Fruit fly (Drosophila melanogaster) whole organism, embryonic: Measurements from ENCODE around the gene CG6569.

Experiments
- BEAF-32 ChIP-seq: fragments of 200-800 bp; sonication (Bioruptor generic); optimal IDR thresholded peaks from 3 replicates; lab custom pipeline; 2017; ENCODE audit warnings: missing biosample characterization, missing genetic modification characterization, mild to moderate bottlenecking, moderate library complexity, missing genetic modification reagents
- CG10366 ChIP-seq: fragments of 200-800 bp; sonication (Bioruptor generic); IDR thresholded peaks from 2 replicates; pipeline ENCODE4 v1.3.6; 2022; ENCODE audit warnings: missing biosample characterization, missing genetic modification characterization
- CG10543 ChIP-seq: fragments of 200-800 bp; sonication (Bioruptor generic); optimal IDR thresholded peaks from 3 replicates; lab custom pipeline; 2017; ENCODE audit warnings: missing biosample characterization, mild to moderate bottlenecking, missing genetic modification characterization, moderate library complexity
- CG11085 ChIP-seq: fragments of 200-800 bp; sonication (Bioruptor generic); IDR thresholded peaks from 2 replicates; pipeline ENCODE4 v1.3.6; 2022; ENCODE audit warnings: missing biosample characterization, missing genetic modification characterization
- CG11695 ChIP-seq: fragments of 200-800 bp; sonication (Bioruptor generic); IDR thresholded peaks from 3 replicates; pipeline ENCODE4 v1.3.6; 2022; ENCODE audit warnings: missing biosample characterization, missing genetic modification characterization
- CG12104 ChIP-seq: fragments of 200-800 bp; sonication (Bioruptor generic); optimal IDR thresholded peaks from 3 replicates; lab custom pipeline; 2016; ENCODE audit warnings: missing biosample characterization, missing genetic modification characterization
- CG1233 ChIP-seq: fragments of 200-800 bp; sonication (Bioruptor generic); optimal IDR thresholded peaks from 4 replicates; lab custom pipeline; 2018; ENCODE audit warnings: missing biosample characterization, mild to moderate bottlenecking, missing genetic modification characterization
- CG12659 ChIP-seq: fragments of 200-800 bp; sonication (Bioruptor generic); optimal IDR thresholded peaks from 3 replicates; lab custom pipeline; 2017; ENCODE audit warnings: mild to moderate bottlenecking, missing biosample characterization, missing genetic modification reagents, missing genetic modification characterization
- CG14014 ChIP-seq: fragments of 200-800 bp; sonication (Bioruptor generic); IDR thresholded peaks from 2 replicates; pipeline ENCODE4 v1.3.6; 2022; ENCODE audit warnings: missing biosample characterization, missing genetic modification characterization
- CG14441 ChIP-seq: fragments of 200-800 bp; sonication (Bioruptor generic); IDR thresholded peaks from 2 replicates; pipeline ENCODE4 v1.3.6; 2022; ENCODE audit warnings: missing biosample characterization, missing genetic modification characterization
- CG14667 ChIP-seq: fragments of 200-800 bp; sonication (Bioruptor generic); IDR thresholded peaks from 2 replicates; pipeline ENCODE4 v1.3.6; 2022; ENCODE audit warnings: missing biosample characterization, missing genetic modification characterization
- CG16863 ChIP-seq: fragments of 200-800 bp; sonication (Bioruptor generic); optimal IDR thresholded peaks from 3 replicates; lab custom pipeline; 2016; ENCODE audit warnings: missing biosample characterization, missing genetic modification characterization
- CG17186 ChIP-seq: fragments of 200-800 bp; sonication (Bioruptor generic); optimal IDR thresholded peaks from 3 replicates; lab custom pipeline; 2017; ENCODE audit warnings: missing biosample characterization, missing genetic modification reagents, missing genetic modification characterization
- CG17359 ChIP-seq: fragments of 200-800 bp; sonication (Bioruptor generic); optimal IDR thresholded peaks from 3 replicates; lab custom pipeline; 2018; ENCODE audit warnings: missing biosample characterization, mild to moderate bottlenecking, missing genetic modification characterization, moderate library complexity
- CG17361 ChIP-seq: fragments of 200-800 bp; sonication (Bioruptor generic); IDR thresholded peaks from 3 replicates; pipeline ENCODE4 v1.3.6; 2022; ENCODE audit warnings: missing biosample characterization, missing genetic modification characterization
- CG18262 ChIP-seq: fragments of 200-800 bp; optimal IDR thresholded peaks from 3 replicates; lab custom pipeline; 2019; ENCODE audit warnings: missing biosample characterization, mild to moderate bottlenecking, missing genetic modification characterization, moderate library complexity
- CG2199 ChIP-seq: fragments of 200-800 bp; sonication (Bioruptor generic); IDR thresholded peaks from 3 replicates; pipeline ENCODE4 v1.3.6; 2022; ENCODE audit warnings: missing biosample characterization, missing genetic modification characterization
- CG33557 ChIP-seq: fragments of 200-800 bp; sonication (Bioruptor generic); optimal IDR thresholded peaks from 2 replicates; lab custom pipeline; 2019; ENCODE audit warnings: missing biosample characterization, mild to moderate bottlenecking, missing genetic modification characterization, moderate library complexity
- CG34376 ChIP-seq: fragments of 200-800 bp; sonication (Bioruptor generic); optimal IDR thresholded peaks from 2 replicates; lab custom pipeline; 2018; ENCODE audit warnings: missing biosample characterization, mild to moderate bottlenecking, missing genetic modification characterization
- CG3847 ChIP-seq: fragments of 200-800 bp; sonication (Bioruptor generic); IDR thresholded peaks from 2 replicates; pipeline ENCODE4 v1.3.6; 2022; ENCODE audit warnings: missing biosample characterization, missing genetic modification characterization
- CG4854 ChIP-seq: fragments of 200-800 bp; sonication (Bioruptor generic); optimal IDR thresholded peaks from 2 replicates; lab custom pipeline; 2016; ENCODE audit warnings: missing biosample characterization, missing genetic modification characterization, inconsistent platforms
- CG5953 ChIP-seq: fragments of 200-800 bp; sonication (Bioruptor generic); IDR thresholded peaks from 2 replicates; pipeline ENCODE4 v1.3.6; 2022; ENCODE audit warnings: missing biosample characterization, missing genetic modification characterization
- CG7786 ChIP-seq: fragments of 200-800 bp; sonication (Bioruptor generic); optimal IDR thresholded peaks from 2 replicates; lab custom pipeline; 2016; ENCODE audit warnings: missing biosample characterization, missing genetic modification characterization
- CG7928 ChIP-seq: fragments of 200-800 bp; sonication (Bioruptor generic); optimal IDR thresholded peaks from 2 replicates; lab custom pipeline; 2017; ENCODE audit warnings: missing biosample characterization, mild to moderate bottlenecking, missing genetic modification characterization
- CG8290 ChIP-seq, 3 experiments: fragments of 200-800 bp; sonication (Bioruptor generic); optimal IDR thresholded peaks; 2 replicates each; lab custom pipeline; 2016 to 2019; ENCODE audit warnings: missing biosample characterization in 3 of 3, missing genetic modification characterization in 3 of 3, mild to moderate bottlenecking in 2 of 3, moderate library complexity in 1 of 3
- CHES-1-like ChIP-seq: fragments of 200-800 bp; sonication (Bioruptor generic); optimal IDR thresholded peaks from 2 replicates; lab custom pipeline; 2016; ENCODE audit warnings: missing biosample characterization, missing genetic modification characterization
- Dad ChIP-seq: fragments of 200-800 bp; sonication (Bioruptor generic); optimal IDR thresholded peaks from 3 replicates; lab custom pipeline; 2016; ENCODE audit warnings: missing biosample characterization, missing genetic modification characterization
- Dbx ChIP-seq: fragments of 200-800 bp; sonication (Bioruptor generic); IDR thresholded peaks from 3 replicates; pipeline ENCODE4 v1.3.6; 2022; ENCODE audit warnings: missing biosample characterization, missing genetic modification characterization
- Doc3 ChIP-seq: fragments of 200-800 bp; sonication (Bioruptor generic); IDR thresholded peaks from 3 replicates; pipeline ENCODE4 v1.3.6; 2022; ENCODE audit warnings: missing biosample characterization, missing genetic modification characterization; ENCODE audit not compliant: partially characterized antibody
- E2f2 ChIP-seq: fragments of 200-800 bp; sonication (Bioruptor generic); IDR thresholded peaks from 2 replicates; pipeline ENCODE4 v1.3.6; 2022; ENCODE audit warnings: missing biosample characterization, missing genetic modification characterization
- Ets97D ChIP-seq: fragments of 200-800 bp; sonication (Bioruptor generic); optimal IDR thresholded peaks from 3 replicates; lab custom pipeline; 2016; ENCODE audit warnings: missing biosample characterization, missing genetic modification characterization
- HHEX ChIP-seq: fragments of 200-800 bp; sonication (Bioruptor generic); optimal IDR thresholded peaks from 3 replicates; lab custom pipeline; 2017; ENCODE audit warnings: missing biosample characterization, mild to moderate bottlenecking, missing genetic modification characterization, missing genetic modification reagents
- HLH54F ChIP-seq: fragments of 200-800 bp; sonication (Bioruptor generic); optimal IDR thresholded peaks from 3 replicates; lab custom pipeline; 2016; ENCODE audit warnings: missing biosample characterization, missing genetic modification characterization
- Spps ChIP-seq: fragments of 200-800 bp; sonication (Bioruptor generic); optimal IDR thresholded peaks from 2 replicates; lab custom pipeline; 2018; ENCODE audit warnings: missing biosample characterization, mild to moderate bottlenecking, missing genetic modification characterization
- YL-1 ChIP-seq: fragments of 200-800 bp; sonication (Bioruptor generic); optimal IDR thresholded peaks from 3 replicates; lab custom pipeline; 2017; ENCODE audit warnings: missing biosample characterization, mild to moderate bottlenecking, missing genetic modification characterization
- cad ChIP-seq: fragments of >200 bp; optimal IDR thresholded peaks from 2 replicates; lab custom pipeline; 2017; ENCODE audit warnings: missing biosample characterization, missing genetic modification characterization
- cas ChIP-seq: fragments of 200-800 bp; sonication (Bioruptor generic); IDR thresholded peaks from 2 replicates; pipeline ENCODE4 v1.3.6; 2022; ENCODE audit warnings: missing biosample characterization, missing genetic modification characterization
- cg ChIP-seq: fragments of 200-800 bp; sonication (Bioruptor generic); optimal IDR thresholded peaks from 3 replicates; lab custom pipeline; 2019; ENCODE audit warnings: missing biosample characterization, mild to moderate bottlenecking, missing genetic modification characterization, moderate library complexity
- chn ChIP-seq: fragments of 200-800 bp; sonication (Bioruptor generic); optimal IDR thresholded peaks from 2 replicates; lab custom pipeline; 2016; ENCODE audit warnings: missing biosample characterization, missing genetic modification characterization
- dmrt99B ChIP-seq: fragments of 200-800 bp; sonication (Bioruptor generic); optimal IDR thresholded peaks from 2 replicates; lab custom pipeline; 2018; ENCODE audit warnings: missing biosample characterization, mild to moderate bottlenecking, missing genetic modification characterization, moderate library complexity
- fd3F ChIP-seq: fragments of 200-800 bp; sonication (Bioruptor generic); optimal IDR thresholded peaks from 2 replicates; lab custom pipeline; 2018; ENCODE audit warnings: missing biosample characterization, mild to moderate bottlenecking, missing genetic modification characterization, moderate library complexity
- gcm ChIP-seq: fragments of 200-800 bp; sonication (Bioruptor generic); optimal IDR thresholded peaks from 2 replicates; lab custom pipeline; 2019; ENCODE audit warnings: missing biosample characterization, mild to moderate bottlenecking, missing genetic modification characterization, moderate library complexity
- gro ChIP-seq: fragments of 200-800 bp; sonication (Bioruptor generic); optimal IDR thresholded peaks from 2 replicates; lab custom pipeline; 2016; ENCODE audit warnings: missing biosample characterization, missing genetic modification characterization
- gsb ChIP-seq: fragments of 200-800 bp; sonication (Bioruptor generic); IDR thresholded peaks from 2 replicates; pipeline ENCODE4 v1.3.6; 2022; ENCODE audit warnings: missing biosample characterization, missing genetic modification characterization
- h ChIP-seq: fragments of >200 bp; optimal IDR thresholded peaks from 2 replicates; lab custom pipeline; 2017
- hb ChIP-seq: fragments of 200-800 bp; sonication (Bioruptor generic); IDR thresholded peaks from 3 replicates; pipeline ENCODE4 v1.3.6; 2022; ENCODE audit warnings: missing biosample characterization, missing genetic modification characterization; ENCODE audit not compliant: partially characterized antibody
- lab ChIP-seq: fragments of 200-800 bp; sonication (Bioruptor generic); optimal IDR thresholded peaks from 3 replicates; lab custom pipeline; 2017; ENCODE audit warnings: missing biosample characterization, missing genetic modification characterization, mild to moderate bottlenecking, moderate library complexity, missing genetic modification reagents
- mam ChIP-seq: fragments of 200-800 bp; sonication (Bioruptor generic); optimal IDR thresholded peaks from 3 replicates; lab custom pipeline; 2016; ENCODE audit warnings: missing biosample characterization, missing genetic modification characterization
- ranshi ChIP-seq: fragments of 200-800 bp; sonication (Bioruptor generic); IDR thresholded peaks from 2 replicates; pipeline ENCODE4 v1.3.6; 2022; ENCODE audit warnings: missing biosample characterization, missing genetic modification characterization
- toy ChIP-seq: fragments of 200-800 bp; sonication (Bioruptor generic); IDR thresholded peaks from 2 replicates; pipeline ENCODE4 v1.3.6; 2022; ENCODE audit warnings: missing biosample characterization, missing genetic modification characterization
- vvl ChIP-seq: fragments of 200-800 bp; sonication (Bioruptor generic); IDR thresholded peaks from 2 replicates; pipeline ENCODE4 v1.3.6; 2022; ENCODE audit warnings: missing biosample characterization, missing genetic modification characterization

Gene CG6569

dm6 chr3R:21828040-21828526 lies 39.6 kb downstream of the CG6569 start (continued):
- TF ChIP-seq CG18262 (tag; lab: Kevin White, UChicago) (peak; percentile 92), YL-1 (GFP tag; lab: Kevin White, UChicago) (no peak), vvl (GFP tag; lab: Robert Waterston, UW) (peak; percentile 87), cas (GFP tag; lab: Robert Waterston, UW) (no peak), Doc3 (GFP tag; lab: Robert Waterston, UW) (no peak), CG8290 (GFP tag; optimal IDR thresholded peaks at IDR 0.05; lab: Kevin White, UChicago) (peak; percentile 8), CG8290 (tag; optimal IDR thresholded peaks at IDR 0.05; lab: Kevin White, UChicago) (peak in 1 of 2 experiments; percentile 54), Dbx (GFP tag; lab: Robert Waterston, UW) (no peak), CG17359 (tag; lab: Kevin White, UChicago) (peak; percentile 65), lab (GFP tag; lab: Kevin White, UChicago) (no peak), Dad (GFP tag; lab: Kevin White, UChicago) (peak; percentile 27), CG14441 (GFP tag; lab: Robert Waterston, UW) (no peak), gro (GFP tag; lab: Kevin White, UChicago) (no peak), CG1233 (GFP tag; lab: Kevin White, UChicago) (peak; percentile 35), CG33557 (peak; percentile 89), CG11695 (GFP tag; lab: Robert Waterston, UW) (no peak), CG5953 (GFP tag; lab: Robert Waterston, UW) (0 out of 2 replicates have a peak, but pooled peaks have one; percentile 13), CG34376 (GFP tag; lab: Kevin White, UChicago) (no peak), CG14014 (GFP tag; lab: Robert Waterston, UW) (0 out of 2 replicates have a peak, but pooled peaks have one; percentile 25), CG7786 (peak; percentile 79), cg (GFP tag; lab: Kevin White, UChicago) (no peak), CG12659 (GFP tag; lab: Kevin White, UChicago) (peak; percentile 26), toy (no peak), hb (GFP tag; lab: Robert Waterston, UW) (peak; percentile 56; the same call in 1 of the 3 replicates), CG17186 (peak; percentile 76), cad (GFP tag; lab: Kevin White, UChicago) (no peak), CG3847 (GFP tag; lab: Robert Waterston, UW) (peak; percentile 63), fd3F (no peak), CG10366 (GFP tag; lab: Robert Waterston, UW) (peak; percentile 76), Ets97D (no peak), CHES-1-like (GFP tag; lab: Kevin White, UChicago) (peak; percentile 55), CG10543 (GFP tag; lab: Kevin White, UChicago) (no peak), CG7928 (no peak), CG17361 (GFP tag; lab: Robert Waterston, UW) (peak; percentile 66), ranshi (0 out of 2 replicates have a peak, but pooled peaks have one; percentile 55), CG16863 (GFP tag; lab: Kevin White, UChicago) (peak; percentile 90), E2f2 (GFP tag; lab: Robert Waterston, UW) (peak; percentile 35; the same call in 1 of the 2 replicates), CG14667 (GFP tag; lab: Robert Waterston, UW) (peak; percentile 70), gsb (GFP tag; lab: Robert Waterston, UW) (no peak), HHEX (GFP tag; lab: Kevin White, UChicago) (no peak), dmrt99B (peak; percentile 62), CG4854 (GFP tag; lab: Kevin White, UChicago) (peak; percentile 1), h (lab: Kevin White, UChicago) (no peak), CG12104 (GFP tag; lab: Kevin White, UChicago) (peak; percentile 43), gcm (GFP tag; lab: Kevin White, UChicago) (peak; percentile 65), CG11085 (GFP tag; lab: Robert Waterston, UW) (no peak), Spps (peak; percentile 83), CG2199 (GFP tag; lab: Robert Waterston, UW) (no peak), HLH54F (peak; percentile 48), mam (GFP tag; lab: Kevin White, UChicago) (peak; percentile 35), chn (peak; percentile 82), BEAF-32 (GFP tag; lab: Kevin White, UChicago) (no peak)
